Fruit fly (Drosophila melanogaster) whole organism, wandering third instar larva: ENCODE measurements around the gene AnxB9.

Experiments used
- Abd-B ChIP-seq: fragments of >200 bp; optimal IDR thresholded peaks from 2 replicates; lab custom pipeline; 2017; ENCODE audit warnings: missing biosample characterization, missing genetic modification characterization
- CG9705 ChIP-seq: fragments of 200-800 bp; sonication (Bioruptor generic); optimal IDR thresholded peaks from 2 replicates; lab custom pipeline; 2018; ENCODE audit warnings: missing biosample characterization, mild to moderate bottlenecking, missing genetic modification characterization
- CrebA ChIP-seq: fragments of 200-800 bp; sonication (Bioruptor generic); optimal IDR thresholded peaks from 2 replicates; lab custom pipeline; 2016; ENCODE audit warnings: missing biosample characterization, mild to moderate bottlenecking, missing genetic modification characterization, borderline replicate concordance
- Dfd ChIP-seq: fragments of >200 bp; optimal IDR thresholded peaks from 2 replicates; lab custom pipeline; 2017; ENCODE audit warnings: missing biosample characterization, missing genetic modification characterization
- Dif ChIP-seq: fragments of 200-275, 200-300 bp; sonication (Bioruptor generic); optimal IDR thresholded peaks from 2 replicates; lab custom pipeline; 2018; ENCODE audit warnings: missing biosample characterization, missing genetic modification characterization; ENCODE audit not compliant: partially characterized antibody
- GATAd ChIP-seq: sonication (Bioruptor generic); optimal IDR thresholded peaks from 2 replicates; lab custom pipeline; 2016; ENCODE audit warnings: missing biosample characterization, missing genetic modification characterization
- HLH106 ChIP-seq: fragments of 200-800 bp; optimal IDR thresholded peaks from 3 replicates; lab custom pipeline; 2019; ENCODE audit warnings: missing biosample characterization, mild to moderate bottlenecking, missing genetic modification characterization, moderate library complexity
- Hnf4 ChIP-seq: fragments of 200-800 bp; sonication (Bioruptor generic); optimal IDR thresholded peaks from 2 replicates; lab custom pipeline; 2016; ENCODE audit warnings: missing biosample characterization, mild to moderate bottlenecking, missing genetic modification characterization
- Hr78 ChIP-seq: fragments of >200 bp; optimal IDR thresholded peaks from 2 replicates; lab custom pipeline; 2017; ENCODE audit warnings: missing biosample characterization, missing genetic modification characterization
- Hr83 ChIP-seq: fragments of 200-300 bp; sonication (Bioruptor generic); optimal IDR thresholded peaks from 2 replicates; lab custom pipeline; 2016; ENCODE audit warnings: missing biosample characterization, mild to moderate bottlenecking, missing genetic modification characterization, moderate library complexity; ENCODE audit not compliant: poor library complexity, severe bottlenecking
- Jra ChIP-seq: sonication (Bioruptor generic); optimal IDR thresholded peaks from 2 replicates; lab custom pipeline; 2016; ENCODE audit warnings: missing biosample characterization, missing genetic modification characterization
- Mio ChIP-seq: sonication (Bioruptor generic); optimal IDR thresholded peaks from 2 replicates; lab custom pipeline; 2016; ENCODE audit warnings: missing biosample characterization, missing genetic modification characterization
- Myc ChIP-seq: fragments of >200 bp; optimal IDR thresholded peaks from 2 replicates; lab custom pipeline; 2017
- N ChIP-seq: fragments of >200 bp; optimal IDR thresholded peaks from 2 replicates; lab custom pipeline; 2018; ENCODE audit warnings: missing biosample characterization, missing external identifiers, missing genetic modification characterization
- OdsH ChIP-seq: fragments of 200-800 bp; sonication (Bioruptor generic); optimal IDR thresholded peaks from 2 replicates; lab custom pipeline; 2016; ENCODE audit warnings: missing biosample characterization, mild to moderate bottlenecking, missing genetic modification characterization
- Rel ChIP-seq, 2 experiments: fragments of 200-800 bp; sonication (Bioruptor generic) in 1 of 2; optimal IDR thresholded peaks; 2 replicates in 1 of 2; 3 replicates in 1 of 2; lab custom pipeline; 2016 to 2019; ENCODE audit warnings: mild to moderate bottlenecking in 2 of 2, missing biosample characterization in 2 of 2, missing genetic modification characterization in 2 of 2, moderate library complexity in 1 of 2
- Sp1 ChIP-seq: fragments of 200-800 bp; sonication (Bioruptor generic); optimal IDR thresholded peaks from 3 replicates; lab custom pipeline; 2019; ENCODE audit warnings: missing biosample characterization, mild to moderate bottlenecking, missing genetic modification characterization, moderate library complexity
- Vsx2 ChIP-seq: fragments of 200-300, 225-300 bp; sonication (Bioruptor generic); optimal IDR thresholded peaks from 2 replicates; lab custom pipeline; 2018; ENCODE audit warnings: missing biosample characterization, missing genetic modification characterization; ENCODE audit not compliant: partially characterized antibody
- br ChIP-seq: fragments of 200-800 bp; sonication (Bioruptor generic); optimal IDR thresholded peaks from 2 replicates; lab custom pipeline; 2016; ENCODE audit warnings: missing biosample characterization, missing genetic modification characterization
- brk ChIP-seq: fragments of 200-800 bp; sonication (Bioruptor generic); optimal IDR thresholded peaks from 2 replicates; lab custom pipeline; 2016; ENCODE audit warnings: missing biosample characterization, mild to moderate bottlenecking, missing genetic modification characterization
- dl ChIP-seq, 2 experiments: fragments of 175-275, 200-275 bp in 1 of 2; fragments of 200-275 bp in 1 of 2; sonication (Bioruptor generic); optimal IDR thresholded peaks; lab custom pipeline; 2018; ENCODE audit warnings: mild to moderate bottlenecking in 2 of 2, missing biosample characterization in 2 of 2, missing genetic modification characterization in 2 of 2, moderate library complexity in 2 of 2; ENCODE audit not compliant: partially characterized antibody in 2 of 2, insufficient read depth in 1 of 2
- dmrt93B ChIP-seq: fragments of 200-800 bp; sonication (Bioruptor generic); optimal IDR thresholded peaks from 2 replicates; lab custom pipeline; 2018; ENCODE audit warnings: missing biosample characterization, mild to moderate bottlenecking, missing genetic modification characterization
- dsf ChIP-seq: sonication (Bioruptor generic); optimal IDR thresholded peaks from 2 replicates; lab custom pipeline; 2016; ENCODE audit warnings: missing biosample characterization, missing genetic modification characterization, borderline replicate concordance
- ey ChIP-seq: fragments of 200-800 bp; sonication (Bioruptor generic); optimal IDR thresholded peaks from 2 replicates; lab custom pipeline; 2016; ENCODE audit warnings: missing biosample characterization, missing genetic modification characterization
- foxo ChIP-seq, 2 experiments: fragments of 200-800 bp; sonication (Bioruptor generic); optimal IDR thresholded peaks; 2 replicates in 1 of 2; 3 replicates in 1 of 2; lab custom pipeline; 2016 to 2017; ENCODE audit warnings: missing biosample characterization in 2 of 2, missing genetic modification characterization in 2 of 2
- fru ChIP-seq: fragments of 200-800 bp; sonication (Bioruptor generic); optimal IDR thresholded peaks from 3 replicates; lab custom pipeline; 2016; ENCODE audit warnings: missing biosample characterization, mild to moderate bottlenecking, missing genetic modification characterization
- h ChIP-seq: fragments of 200-800 bp; sonication (Bioruptor generic); optimal IDR thresholded peaks from 3 replicates; lab custom pipeline; 2016; ENCODE audit warnings: missing biosample characterization, mild to moderate bottlenecking, missing genetic modification characterization
- jim ChIP-seq: fragments of 175-275, 200-325 bp; sonication (Bioruptor generic); optimal IDR thresholded peaks from 2 replicates; lab custom pipeline; 2016; ENCODE audit warnings: missing biosample characterization, mild to moderate bottlenecking, missing genetic modification characterization
- lola ChIP-seq: fragments of >200 bp; optimal IDR thresholded peaks from 2 replicates; lab custom pipeline; 2017; ENCODE audit warnings: missing biosample characterization, missing genetic modification characterization
- pan ChIP-seq: fragments of >200 bp; optimal IDR thresholded peaks from 2 replicates; lab custom pipeline; 2017
- psq ChIP-seq: fragments of 200-800 bp; sonication (Bioruptor generic); optimal IDR thresholded peaks from 3 replicates; lab custom pipeline; 2017; ENCODE audit warnings: missing biosample characterization, mild to moderate bottlenecking, missing genetic modification characterization, moderate library complexity
- rgr ChIP-seq: fragments of 200-800 bp; sonication (Bioruptor generic); optimal IDR thresholded peaks from 3 replicates; lab custom pipeline; 2016; ENCODE audit warnings: missing biosample characterization, mild to moderate bottlenecking, missing genetic modification characterization
- sage ChIP-seq: fragments of 200-800 bp; sonication (Bioruptor generic); optimal IDR thresholded peaks from 2 replicates; lab custom pipeline; 2016; ENCODE audit warnings: missing biosample characterization, mild to moderate bottlenecking, missing genetic modification characterization
- sv ChIP-seq: fragments of 200-800 bp; sonication (Bioruptor generic); optimal IDR thresholded peaks from 3 replicates; lab custom pipeline; 2016; ENCODE audit warnings: missing biosample characterization, missing genetic modification characterization
- tai ChIP-seq: sonication (Bioruptor generic); optimal IDR thresholded peaks from 2 replicates; lab custom pipeline; 2016; ENCODE audit warnings: missing biosample characterization, missing genetic modification characterization
- usp ChIP-seq: fragments of >200 bp; optimal IDR thresholded peaks from 2 replicates; lab custom pipeline; 2017; ENCODE audit warnings: missing biosample characterization, missing genetic modification characterization
- woc ChIP-seq: sonication (Bioruptor generic); optimal IDR thresholded peaks from 2 replicates; lab custom pipeline; 2016; ENCODE audit warnings: missing biosample characterization, mild to moderate bottlenecking, missing genetic modification characterization

Gene AnxB9

dm6 chr3R:21107907-21108591 is 43.0 kb downstream of the AnxB9 start, which contains the start of the genes Sec15 and rtet:
TSS of gene Sec15 (minus strand) at chr3R:21107972.
TSS of gene rtet (plus strand) at chr3R:21108446.
- TF ChIP-seq OdsH (peak; percentile 40), psq (GFP tag; lab: Kevin White, UChicago) (peak; percentile 57), Vsx2 (peak; percentile 100), rgr (GFP tag; lab: Kevin White, UChicago) (peak; percentile 74), dmrt93B (no peak), dl (GFP tag; optimal IDR thresholded peaks at IDR 0.05; lab: Kevin White, UChicago; ENCODE audit: insufficient read depth in 1 of 2, partially characterized antibody in 2 of 2) (peak; percentile 72 to 98), lola (GFP tag; lab: Kevin White, UChicago) (no peak), CG9705 (GFP tag; lab: Kevin White, UChicago) (peak; percentile 45), dsf (GFP tag; lab: Kevin White, UChicago) (peak; percentile 21), br (GFP tag; lab: Kevin White, UChicago) (no peak), ey (GFP tag; lab: Kevin White, UChicago) (peak; percentile 34), Dif (peak; percentile 100), HLH106 (tag; lab: Kevin White, UChicago) (peak; percentile 37), sv (GFP tag; lab: Kevin White, UChicago) (peak; percentile 46), foxo (GFP tag; optimal IDR thresholded peaks at IDR 0.05; lab: Kevin White, UChicago) (peak in 1 of 2 experiments; percentile 40), Jra (GFP tag; lab: Kevin White, UChicago) (no peak), woc (GFP tag; lab: Kevin White, UChicago) (peak; percentile 41)

dm6 chr3R:21109712-21110111 is 44.7 kb downstream of the AnxB9 start:
- TF ChIP-seq jim (GFP tag; lab: Kevin White, UChicago) (no peak), Hnf4 (GFP tag; lab: Kevin White, UChicago) (no peak), dmrt93B (no peak), Dif (no peak), pan (lab: Kevin White, UChicago) (no peak), sage (GFP tag; lab: Kevin White, UChicago) (no peak)

- TF ChIP-seq GATAd = no peak
- TF ChIP-seq woc (GFP tag; lab: Kevin White, UChicago) = peak; percentile 81
- no peak for TF ChIP-seq N (GFP tag; lab: Kevin White, UChicago)
- no peak for TF ChIP-seq CrebA (GFP tag; lab: Kevin White, UChicago)
- TF ChIP-seq Hr78 (GFP tag; lab: Kevin White, UChicago) = no peak
- no peak for TF ChIP-seq Dfd (GFP tag; lab: Kevin White, UChicago)
- TF ChIP-seq Dif = no peak
- peak; percentile 39 for TF ChIP-seq Sp1 (GFP tag; lab: Kevin White, UChicago)
- no peak for TF ChIP-seq Mio (GFP tag; lab: Kevin White, UChicago)
- peak; percentile 41 for TF ChIP-seq dsf (GFP tag; lab: Kevin White, UChicago)
- TF ChIP-seq Jra (GFP tag; lab: Kevin White, UChicago) = peak; percentile 75
- no peak for TF ChIP-seq Abd-B (GFP tag; lab: Kevin White, UChicago)
- TF ChIP-seq Vsx2 = no peak
- TF ChIP-seq jim (GFP tag; lab: Kevin White, UChicago) = no peak
- peak; percentile 44 for TF ChIP-seq OdsH
- peak; percentile 35 for TF ChIP-seq ey (GFP tag; lab: Kevin White, UChicago)
- peak; percentile 37 for TF ChIP-seq br (GFP tag; lab: Kevin White, UChicago)
- peak; percentile 42 for TF ChIP-seq fru (GFP tag; lab: Kevin White, UChicago)
- TF ChIP-seq tai (GFP tag; lab: Kevin White, UChicago) = no peak
- TF ChIP-seq Myc (lab: Kevin White, UChicago) = peak; percentile 49
- no peak for TF ChIP-seq brk (GFP tag; lab: Kevin White, UChicago)
- no peak for TF ChIP-seq Rel (GFP tag; optimal IDR thresholded peaks at IDR 0.05; lab: Kevin White, UChicago)
- no peak for TF ChIP-seq Rel (tag; optimal IDR thresholded peaks at IDR 0.05; lab: Kevin White, UChicago)
- TF ChIP-seq foxo (GFP tag; optimal IDR thresholded peaks at IDR 0.05; lab: Kevin White, UChicago) = peak in 1 of 2 experiments; percentile 70
- no peak for TF ChIP-seq sage (GFP tag; lab: Kevin White, UChicago)
- TF ChIP-seq Hnf4 (GFP tag; lab: Kevin White, UChicago) = peak; percentile 58
- peak; percentile 29 for TF ChIP-seq psq (GFP tag; lab: Kevin White, UChicago)
- no peak for TF ChIP-seq lola (GFP tag; lab: Kevin White, UChicago)
- peak; percentile 63 for TF ChIP-seq CG9705 (GFP tag; lab: Kevin White, UChicago)
- TF ChIP-seq rgr (GFP tag; lab: Kevin White, UChicago) = peak; percentile 63
- peak; percentile 61 for TF ChIP-seq HLH106 (tag; lab: Kevin White, UChicago)
- TF ChIP-seq dl (GFP tag; optimal IDR thresholded peaks at IDR 0.05; lab: Kevin White, UChicago; ENCODE audit: insufficient read depth in 1 of 2, partially characterized antibody in 2 of 2) = no peak
- no peak for TF ChIP-seq pan (lab: Kevin White, UChicago)
- no peak for TF ChIP-seq dmrt93B
- peak; percentile 56 for TF ChIP-seq Hr83 (GFP tag; lab: Kevin White, UChicago)
- peak; percentile 70 for TF ChIP-seq h (GFP tag; lab: Kevin White, UChicago)
- TF ChIP-seq usp (GFP tag; lab: Kevin White, UChicago) = no peak
These were observed 46.0 kb downstream of the AnxB9 start, which contains the start of gene Rab11 for dm6 chr3R:21111046-21111480. TSS of gene Rab11 (plus strand) at chr3R:21111408.
